Worm (Caenorhabditis elegans): Measurements from ENCODE around the gene sru-29.

ce11 chrV:9767941-9768340 lies 43.3 kb upstream of the sru-29 start:
- TF ChIP-seq T22C8.4 (GFP tag; IDR thresholded peaks at IDR 0.05) (no peak), cog-1 (tag; optimal IDR thresholded peaks at IDR 0.05) (no peak), med-1 (GFP tag; optimal IDR thresholded peaks at IDR 0.05; ENCODE audit: insufficient read depth) (no peak), ref-1 (GFP tag; conservative IDR thresholded peaks at IDR 0.05) (no peak), klf-2 (GFP tag; conservative IDR thresholded peaks at IDR 0.05) (no peak), flt-1 (GFP tag; IDR thresholded peaks at IDR 0.05) (no peak)

All from whole organism, midembryonic.